Fruit fly (Drosophila melanogaster) whole organism, pupa: ENCODE data around the gene BOD1.
"Not testable (repeated sequence)": the region's sequence is repeated elsewhere in the genome, so short reads cannot be mapped to it uniquely, and the experiment has no call there.

ENCODE experiments used
- CG10348 ChIP-seq: fragments of 200-800 bp; sonication (Bioruptor generic); IDR thresholded peaks from 2 replicates; pipeline ENCODE4 v1.3.6; 2022; ENCODE audit warnings: missing biosample characterization, missing genetic modification characterization
- CG12605 ChIP-seq: fragments of 200-800 bp; sonication (Bioruptor generic); IDR thresholded peaks from 2 replicates; pipeline ENCODE4 v1.3.6; 2022; ENCODE audit warnings: missing biosample characterization, missing genetic modification characterization
- CG13204 ChIP-seq: fragments of 200-800 bp; sonication (Bioruptor generic); optimal IDR thresholded peaks from 2 replicates; lab custom pipeline; 2018; ENCODE audit warnings: missing biosample characterization, mild to moderate bottlenecking, missing genetic modification characterization, moderate library complexity
- CG14655 ChIP-seq: fragments of 200-800 bp; sonication (Bioruptor generic); optimal IDR thresholded peaks from 3 replicates; lab custom pipeline; 2017; ENCODE audit warnings: mild to moderate bottlenecking, missing biosample characterization, missing genetic modification reagents, missing genetic modification characterization
- CG15710 ChIP-seq: fragments of 200-800 bp; sonication (Bioruptor generic); optimal IDR thresholded peaks from 2 replicates; lab custom pipeline; 2018; ENCODE audit warnings: missing biosample characterization, mild to moderate bottlenecking, missing genetic modification characterization, moderate library complexity
- CG17806 ChIP-seq: fragments of 200-800 bp; sonication (Bioruptor generic); optimal IDR thresholded peaks from 2 replicates; lab custom pipeline; 2018; ENCODE audit warnings: missing biosample characterization, mild to moderate bottlenecking, missing genetic modification characterization, moderate library complexity
- CG32121 ChIP-seq: fragments of 200-800 bp; sonication (Bioruptor generic); IDR thresholded peaks from 2 replicates; pipeline ENCODE4 v1.3.6; 2022; ENCODE audit warnings: missing biosample characterization, missing genetic modification characterization
- CG34367 ChIP-seq: fragments of 200-800 bp; sonication (Bioruptor generic); optimal IDR thresholded peaks from 2 replicates; lab custom pipeline; 2018; ENCODE audit warnings: missing biosample characterization, mild to moderate bottlenecking, missing genetic modification characterization
- CG4496 ChIP-seq: fragments of 200-800 bp; sonication (Bioruptor generic); IDR thresholded peaks from 3 replicates; pipeline ENCODE4 v1.3.6; 2022; ENCODE audit warnings: missing biosample characterization, missing genetic modification characterization
- CG8159 ChIP-seq: fragments of 200-800 bp; sonication (Bioruptor generic); optimal IDR thresholded peaks from 3 replicates; lab custom pipeline; 2018; ENCODE audit warnings: missing biosample characterization, mild to moderate bottlenecking, missing genetic modification characterization, moderate library complexity
- CG8301 ChIP-seq: fragments of 200-800 bp; sonication (Bioruptor generic); optimal IDR thresholded peaks from 2 replicates; lab custom pipeline; 2018; ENCODE audit warnings: missing biosample characterization, mild to moderate bottlenecking, missing genetic modification characterization
- CG9948 ChIP-seq: fragments of 200-800 bp; sonication (Bioruptor generic); optimal IDR thresholded peaks from 2 replicates; lab custom pipeline; 2018; ENCODE audit warnings: missing biosample characterization, mild to moderate bottlenecking, missing genetic modification characterization, moderate library complexity
- D1 ChIP-seq: fragments of 200-800 bp; sonication (Bioruptor generic); optimal IDR thresholded peaks from 2 replicates; lab custom pipeline; 2018; ENCODE audit warnings: missing biosample characterization, mild to moderate bottlenecking, missing genetic modification characterization, moderate library complexity
- EcR ChIP-seq: fragments of 200-800 bp; sonication (Bioruptor generic); optimal IDR thresholded peaks from 3 replicates; lab custom pipeline; 2019; ENCODE audit warnings: missing biosample characterization, missing genetic modification characterization, mild to moderate bottlenecking, moderate library complexity, missing genetic modification reagents
- Ets98B ChIP-seq: fragments of 200-800 bp; sonication (Bioruptor generic); IDR thresholded peaks from 2 replicates; pipeline ENCODE4 v1.3.6; 2022; ENCODE audit warnings: missing biosample characterization, missing genetic modification characterization
- Pif1A ChIP-seq: fragments of 200-800 bp; sonication (Bioruptor generic); optimal IDR thresholded peaks from 3 replicates; lab custom pipeline; 2016; ENCODE audit warnings: missing biosample characterization, missing genetic modification characterization
- Pif1B ChIP-seq: fragments of 200-800 bp; sonication (Bioruptor generic); optimal IDR thresholded peaks from 3 replicates; lab custom pipeline; 2016; ENCODE audit warnings: missing biosample characterization, missing genetic modification characterization
- Snoo ChIP-seq: fragments of 200-800 bp; sonication (Bioruptor generic); optimal IDR thresholded peaks from 3 replicates; lab custom pipeline; 2017; ENCODE audit warnings: missing biosample characterization, mild to moderate bottlenecking, missing genetic modification characterization, inconsistent platforms
- fd96Ca ChIP-seq: fragments of 200-800 bp; sonication (Bioruptor generic); IDR thresholded peaks from 3 replicates; pipeline ENCODE4 v1.3.6; 2022; ENCODE audit warnings: missing biosample characterization, missing genetic modification characterization
- gl ChIP-seq: fragments of 200-800 bp; sonication (Bioruptor generic); optimal IDR thresholded peaks from 2 replicates; lab custom pipeline; 2018; ENCODE audit warnings: missing biosample characterization, mild to moderate bottlenecking, missing genetic modification characterization
- rn ChIP-seq: fragments of 200-800 bp; sonication (Bioruptor generic); IDR thresholded peaks from 2 replicates; pipeline ENCODE4 v1.3.6; 2022; ENCODE audit warnings: missing biosample characterization, missing genetic modification characterization

BOD1 gene

dm6 chr3R:27960473-27960872, 22.4 kb downstream of the BOD1 start, which contains the start of gene CG31253:
Gene CG31253 (minus strand): TSS chr3R:27960573.
- TF ChIP-seq gl (tag; lab: Kevin White, UChicago); Ets98B (GFP tag; lab: Robert Waterston, UW); Pif1A (GFP tag; lab: Kevin White, UChicago): not testable (repeated sequence)

dm6 chr3R:27963119-27963518, 25.1 kb downstream of the BOD1 start, which contains the start of the genes CG31131 and CG4849:
Gene CG31131 (minus strand): TSS chr3R:27963219.
Gene CG4849 (plus strand): TSS chr3R:27963415.
- not testable (repeated sequence) for TF ChIP-seq fd96Ca (GFP tag; lab: Robert Waterston, UW); CG9948 (tag; lab: Kevin White, UChicago); CG32121

- TF ChIP-seq Pif1A (GFP tag; lab: Kevin White, UChicago) (no peak), CG10348 (GFP tag; lab: Robert Waterston, UW) (no peak), CG14655 (GFP tag; lab: Kevin White, UChicago) (no peak)
Measured at dm6 chr3R:27986794-27987193, 48.7 kb downstream of the BOD1 start.

dm6 chr3R:27987329-27987728, 49.3 kb downstream of the BOD1 start:
- TF ChIP-seq CG9948 (tag; lab: Kevin White, UChicago) (no peak), CG17806 (tag; lab: Kevin White, UChicago) (no peak), CG15710 (tag; lab: Kevin White, UChicago) (peak; percentile 47), gl (tag; lab: Kevin White, UChicago) (no peak), CG4496 (GFP tag; lab: Robert Waterston, UW) (peak; percentile 59; the same call in 2 of the 3 replicates), rn (GFP tag; lab: Robert Waterston, UW) (peak; percentile 46; the same call in 1 of the 2 replicates), fd96Ca (GFP tag; lab: Robert Waterston, UW) (no peak), CG12605 (GFP tag; lab: Robert Waterston, UW) (peak; percentile 66), Ets98B (GFP tag; lab: Robert Waterston, UW) (peak; percentile 43; the same call in 1 of the 2 replicates), EcR (GFP tag; lab: Kevin White, UChicago) (no peak), CG13204 (GFP tag; lab: Kevin White, UChicago) (no peak), D1 (tag; lab: Kevin White, UChicago) (no peak), CG14655 (GFP tag; lab: Kevin White, UChicago) (peak; percentile 65), CG34367 (tag; lab: Kevin White, UChicago) (peak; percentile 20), Pif1B (GFP tag; lab: Kevin White, UChicago) (no peak), Snoo (tag; lab: Kevin White, UChicago) (no peak), CG10348 (GFP tag; lab: Robert Waterston, UW) (no peak), CG8301 (peak; percentile 69), CG32121 (peak; percentile 67; the same call in 1 of the 2 replicates), CG8159 (peak; percentile 52), Pif1A (GFP tag; lab: Kevin White, UChicago) (no peak)

dm6 chr3R:27987772-27988171, 49.7 kb downstream of the BOD1 start:
- TF ChIP-seq CG34367 (tag; lab: Kevin White, UChicago) = no peak

- peak; percentile 45 for TF ChIP-seq CG32121
- TF ChIP-seq CG14655 (GFP tag; lab: Kevin White, UChicago) = no peak
- peak; percentile 51 for TF ChIP-seq CG12605 (GFP tag; lab: Robert Waterston, UW)
- TF ChIP-seq CG15710 (tag; lab: Kevin White, UChicago) = peak; percentile 12
- TF ChIP-seq CG4496 (GFP tag; lab: Robert Waterston, UW) = peak; percentile 76
- TF ChIP-seq, all 21 proteins: peak for 4
Measured at dm6 chr3R:27988189-27988588, 50.1 kb downstream of the BOD1 start, which contains the start of gene betaTub97EF. Gene betaTub97EF (minus strand): TSS chr3R:27988384.

dm6 chr3R:27988647-27989430, 50.8 kb downstream of the BOD1 start:
- TF ChIP-seq rn (GFP tag; lab: Robert Waterston, UW) (0 out of 2 replicates have a peak, but pooled peaks have one; percentile 33), CG4496 (GFP tag; lab: Robert Waterston, UW) (peak; percentile 61; the same call in 2 of the 3 replicates), CG14655 (GFP tag; lab: Kevin White, UChicago) (peak; percentile 76), Pif1B (GFP tag; lab: Kevin White, UChicago) (no peak), gl (tag; lab: Kevin White, UChicago) (no peak), CG9948 (tag; lab: Kevin White, UChicago) (peak; percentile 33), EcR (GFP tag; lab: Kevin White, UChicago) (no peak), Pif1A (GFP tag; lab: Kevin White, UChicago) (no peak), CG13204 (GFP tag; lab: Kevin White, UChicago) (no peak), Ets98B (GFP tag; lab: Robert Waterston, UW) (peak; percentile 57), fd96Ca (GFP tag; lab: Robert Waterston, UW) (peak; percentile 74), CG17806 (tag; lab: Kevin White, UChicago) (peak; percentile 9), CG8301 (peak; percentile 52), CG34367 (tag; lab: Kevin White, UChicago) (peak; percentile 24), CG10348 (GFP tag; lab: Robert Waterston, UW) (peak; percentile 50; the same call in 1 of the 2 replicates), D1 (tag; lab: Kevin White, UChicago) (no peak), CG32121 (peak; percentile 70), CG8159 (peak; percentile 38), Snoo (tag; lab: Kevin White, UChicago) (no peak), CG12605 (GFP tag; lab: Robert Waterston, UW) (no peak), CG15710 (tag; lab: Kevin White, UChicago) (no peak)
- TF ChIP-seq, all 21 proteins: peak for 12
